Worm (Caenorhabditis elegans): ENCODE measurements around the gene T05B4.9.
A peak's percentile ranks its signal among the peaks of the same experiment; 100 is the strongest.

Gene T05B4.9

DNA sequence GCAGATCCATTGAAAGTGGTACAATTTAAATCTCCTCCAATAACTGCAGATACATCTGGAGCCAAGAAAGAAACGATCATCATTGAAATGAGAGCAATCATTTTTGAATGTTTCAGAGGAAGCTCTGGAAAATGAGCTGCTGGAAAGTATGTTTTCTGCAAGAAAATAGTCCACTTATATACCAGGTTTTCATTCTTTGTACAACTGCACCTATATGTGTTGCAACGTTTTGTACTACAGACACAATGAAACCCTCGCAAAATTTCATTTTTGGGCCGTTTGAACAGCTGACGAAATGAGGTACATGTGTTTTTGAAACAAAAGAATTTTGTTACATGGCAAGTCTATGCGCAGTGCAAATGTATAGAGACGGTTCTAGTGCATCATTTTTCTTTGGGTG lies at the start of gene T05B4.9:
Gene T05B4.9, minus strand, starts transcription at position 101 of the 400 bp plus-strand sequence.
- no peak for TF ChIP-seq unc-30 (tag; optimal IDR thresholded peaks at IDR 0.05)
- TF ChIP-seq isw-1 (GFP tag; IDR thresholded peaks at IDR 0.05): no peak
- no peak for TF ChIP-seq aha-1 (tag; optimal IDR thresholded peaks at IDR 0.05)
- TF ChIP-seq tlp-1 (tag; optimal IDR thresholded peaks at IDR 0.05): no peak
- TF ChIP-seq egl-27 (tag; optimal IDR thresholded peaks at IDR 0.05): no peak
- no peak for TF ChIP-seq nhr-77 (tag; optimal IDR thresholded peaks at IDR 0.05)
- no peak for TF ChIP-seq nhr-11 (tag; optimal IDR thresholded peaks at IDR 0.05)
- TF ChIP-seq C16A3.4 (tag; optimal IDR thresholded peaks at IDR 0.05): no peak
- no peak for TF ChIP-seq vab-15 (tag; optimal IDR thresholded peaks at IDR 0.05)
- TF ChIP-seq fkh-8 (tag; optimal IDR thresholded peaks at IDR 0.05): no peak
- no peak for TF ChIP-seq nhr-84 (tag; optimal IDR thresholded peaks at IDR 0.05)
- TF ChIP-seq nhr-90 (tag; optimal IDR thresholded peaks at IDR 0.05; ENCODE audit: poor library complexity): no peak
- TF ChIP-seq efl-3 (GFP tag; optimal IDR thresholded peaks at IDR 0.05): no peak
- TF ChIP-seq fkh-10 (GFP tag; optimal IDR thresholded peaks at IDR 0.05): no peak
- no peak for TF ChIP-seq nhr-28 (tag; optimal IDR thresholded peaks at IDR 0.05)
- TF ChIP-seq lin-15B (tag; optimal IDR thresholded peaks at IDR 0.05): no peak
- no peak for TF ChIP-seq nhr-237 (tag; optimal IDR thresholded peaks at IDR 0.05)

- no peak for TF ChIP-seq skn-1 (tag; optimal IDR thresholded peaks at IDR 0.05)
- TF ChIP-seq irx-1 (tag; optimal IDR thresholded peaks at IDR 0.05): peak; percentile 13
- peak; percentile 21 for TF ChIP-seq lin-14 (GFP tag; optimal IDR thresholded peaks at IDR 0.05)
- TF ChIP-seq mep-1 (tag; optimal IDR thresholded peaks at IDR 0.05): no peak
- no peak for TF ChIP-seq nhr-77 (tag; optimal IDR thresholded peaks at IDR 0.05)
- TF ChIP-seq lsy-2 (tag; optimal IDR thresholded peaks at IDR 0.05): peak in 1 of 2 experiments; percentile 6
Observed at ce11 chrV:4164504-4164959, 46.3 kb upstream of the T05B4.9 start, which contains the start of gene Y45G5AM.3. Gene Y45G5AM.3 (plus strand): TSS chrV:4164554.

DNA sequence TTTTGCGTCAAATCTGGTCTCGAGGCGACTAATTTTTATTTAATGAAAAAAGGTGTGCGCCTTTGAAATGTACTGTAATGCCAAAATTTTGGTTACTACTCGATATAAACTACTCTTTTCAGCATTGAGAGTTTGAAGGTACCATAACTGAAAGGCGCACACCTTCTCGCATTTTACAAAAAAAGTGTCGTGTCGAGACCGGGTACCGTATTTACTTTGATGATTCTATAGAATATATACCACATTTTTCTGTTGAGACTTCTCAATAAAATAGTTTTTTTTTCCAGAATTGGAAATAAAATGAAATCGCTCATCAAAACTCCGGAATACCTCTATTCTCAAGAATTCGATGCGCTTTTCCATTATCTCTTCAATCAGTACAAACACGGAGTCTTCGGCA lies 44.7 kb upstream of the T05B4.9 start, which contains the start of gene Y45G5AM.4:
Gene Y45G5AM.4, plus strand, starts transcription at position 301 of the 400 bp plus-strand sequence.
- TF ChIP-seq nhr-84 (tag; optimal IDR thresholded peaks at IDR 0.05): no peak
- TF ChIP-seq nhr-47 (tag; optimal IDR thresholded peaks at IDR 0.05): no peak
- no peak for TF ChIP-seq aha-1 (tag; optimal IDR thresholded peaks at IDR 0.05)
- TF ChIP-seq fkh-10 (GFP tag; optimal IDR thresholded peaks at IDR 0.05): no peak

- no peak for TF ChIP-seq egl-27 (tag; optimal IDR thresholded peaks at IDR 0.05)
- TF ChIP-seq elt-2 (tag; optimal IDR thresholded peaks at IDR 0.05): no peak
- TF ChIP-seq nhr-19 (GFP tag; conservative IDR thresholded peaks at IDR 0.05): no peak
- no peak for TF ChIP-seq ama-1 (optimal IDR thresholded peaks at IDR 0.05)
- TF ChIP-seq ets-5 (GFP tag; IDR thresholded peaks at IDR 0.05): no peak
- TF ChIP-seq ztf-11 (tag; optimal IDR thresholded peaks at IDR 0.05): no peak
- TF ChIP-seq efl-3 (GFP tag; optimal IDR thresholded peaks at IDR 0.05): no peak
- no peak for TF ChIP-seq nhr-71 (tag; optimal IDR thresholded peaks at IDR 0.05)
- no peak for TF ChIP-seq blmp-1 (tag; optimal IDR thresholded peaks at IDR 0.05)
- TF ChIP-seq pqm-1 (tag; optimal IDR thresholded peaks at IDR 0.05): no peak
Observed at ce11 chrV:4160086-4160485, 41.9 kb upstream of the T05B4.9 start, which contains the start of gene Y45G5AM.5. Gene Y45G5AM.5 (plus strand): TSS chrV:4160386.

DNA sequence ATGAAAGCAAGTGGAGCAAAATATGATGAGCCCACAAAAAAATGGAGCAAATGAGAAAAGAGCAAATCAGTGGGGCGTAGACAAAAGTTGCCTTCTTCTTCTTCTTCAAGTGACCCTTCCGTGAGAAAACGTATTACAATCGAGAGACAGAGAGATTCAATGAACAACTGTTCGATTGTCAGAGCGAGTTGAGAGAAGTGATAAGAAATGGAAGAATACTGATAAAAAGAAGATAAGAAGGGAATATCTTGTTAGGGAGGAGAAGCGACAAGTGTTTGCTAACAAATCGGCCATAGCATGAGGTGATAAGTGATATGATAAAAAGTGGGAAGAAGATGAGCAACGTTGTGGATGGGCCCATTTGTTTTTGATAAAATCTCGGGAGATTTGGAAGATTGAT lies 39.1 kb upstream of the T05B4.9 start:
- TF ChIP-seq unc-130 (tag; optimal IDR thresholded peaks at IDR 0.05): no peak
- no peak for TF ChIP-seq ceh-82 (tag; optimal IDR thresholded peaks at IDR 0.05)
- TF ChIP-seq rnt-1 (tag; optimal IDR thresholded peaks at IDR 0.05): peak; percentile 51
- TF ChIP-seq nhr-20 (tag; optimal IDR thresholded peaks at IDR 0.05): peak; percentile 34
- TF ChIP-seq swsn-7 (tag; optimal IDR thresholded peaks at IDR 0.05): peak; percentile 4
- no peak for TF ChIP-seq F16B12.6 (tag; optimal IDR thresholded peaks at IDR 0.05)
- peak; percentile 64 for TF ChIP-seq nhr-71 (tag; optimal IDR thresholded peaks at IDR 0.05)
- no peak for TF ChIP-seq aly-2 (tag; optimal IDR thresholded peaks at IDR 0.05)
- TF ChIP-seq lin-14 (GFP tag; optimal IDR thresholded peaks at IDR 0.05): peak; percentile 88
- peak; percentile 26 for TF ChIP-seq snu-23 (GFP tag; optimal IDR thresholded peaks at IDR 0.05)
- TF ChIP-seq isw-1 (GFP tag; IDR thresholded peaks at IDR 0.05): no peak
- TF ChIP-seq lsy-2 (tag; optimal IDR thresholded peaks at IDR 0.05): peak in 1 of 2 experiments; percentile 52
- TF ChIP-seq skn-1 (tag; optimal IDR thresholded peaks at IDR 0.05): no peak
- TF ChIP-seq nhr-84 (tag; optimal IDR thresholded peaks at IDR 0.05): no peak
